Worm (Caenorhabditis elegans): ENCODE results near the gene txt-3.

DNA sequence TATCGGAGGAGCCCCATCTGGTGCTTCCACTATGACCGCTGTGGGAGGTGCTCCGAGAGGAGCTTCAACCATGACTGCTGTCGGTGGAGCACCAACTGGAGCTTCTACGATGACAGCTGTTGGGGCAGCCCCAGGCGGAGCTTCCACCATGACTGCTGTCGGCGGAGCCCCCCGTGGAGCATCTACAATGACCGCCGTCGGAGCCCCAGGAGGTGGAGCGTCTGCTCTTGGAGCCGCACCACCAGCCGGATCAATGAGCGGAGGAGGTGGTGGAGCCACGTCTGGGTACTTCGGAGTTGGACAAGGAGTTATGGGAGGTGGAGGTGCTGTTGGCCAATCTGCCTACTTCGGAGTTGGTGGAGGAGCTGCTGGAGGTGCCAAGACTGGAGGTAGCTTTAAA lies 33.2 kb downstream of the txt-3 start:
- TF ChIP-seq tbx-37 (GFP tag; conservative IDR thresholded peaks at IDR 0.05) = no peak
- TF ChIP-seq scrt-1 (GFP tag; IDR thresholded peaks at IDR 0.05) = no peak
- TF ChIP-seq pes-1 (GFP tag; IDR thresholded peaks at IDR 0.05) = no peak
- no peak for TF ChIP-seq flt-1 (GFP tag; IDR thresholded peaks at IDR 0.05)
- no peak for TF ChIP-seq ama-1 (optimal IDR thresholded peaks at IDR 0.05)
- TF ChIP-seq tra-4 (tag; optimal IDR thresholded peaks at IDR 0.05) = no peak
- no peak for TF ChIP-seq sea-1 (GFP tag; conservative IDR thresholded peaks at IDR 0.05)
- no peak for TF ChIP-seq ceh-13 (GFP tag; optimal IDR thresholded peaks at IDR 0.05)

Measured in whole organism, early embryonic.